Fruit fly (Drosophila melanogaster) Kc167 (cell line): ENCODE data around the gene CG10013.

Source experiments
- Myc ChIP-seq: fragments of >200 bp; optimal IDR thresholded peaks from 2 replicates; lab custom pipeline; 2017; ENCODE audit warnings: missing external identifiers
- Sin3A ChIP-seq: fragments of >200 bp; optimal IDR thresholded peaks from 2 replicates; lab custom pipeline; 2018; ENCODE audit warnings: missing external identifiers
- h ChIP-seq: fragments of >200 bp; optimal IDR thresholded peaks from 3 replicates; lab custom pipeline; 2018; ENCODE audit warnings: missing external identifiers
- insv ChIP-seq: fragments of >200 bp; optimal IDR thresholded peaks from 3 replicates; lab custom pipeline; 2018; ENCODE audit warnings: missing external identifiers
- psq ChIP-seq: fragments of >200 bp; optimal IDR thresholded peaks from 2 replicates; lab custom pipeline; 2017; ENCODE audit warnings: missing external identifiers
- ttk ChIP-seq: sonication (Bioruptor generic); optimal IDR thresholded peaks from 2 replicates; lab custom pipeline; 2017; ENCODE audit warnings: missing external identifiers

- TF ChIP-seq insv (no peak), h (no peak), Sin3A (lab: Kevin White, UChicago) (no peak), psq (lab: Kevin White, UChicago) (no peak), ttk (lab: Kevin White, UChicago) (no peak), Myc (no peak)
Observed at dm6 chr3R:12316420-12316819, 6.9 kb upstream of the CG10013 start.
